Fruit fly (Drosophila melanogaster) whole organism, adult: ENCODE measurements around the gene Atx2.

Source experiments
- CG11617 ChIP-seq: fragments of 200-800 bp; sonication (Bioruptor generic); optimal IDR thresholded peaks from 2 replicates; lab custom pipeline; 2017; ENCODE audit warnings: mild to moderate bottlenecking, missing biosample characterization, missing genetic modification reagents, missing genetic modification characterization
- CG12768 ChIP-seq: fragments of 200-800 bp; sonication (Bioruptor generic); optimal IDR thresholded peaks from 2 replicates; lab custom pipeline; 2017; ENCODE audit warnings: missing biosample characterization, missing genetic modification characterization, mild to moderate bottlenecking, moderate library complexity, missing genetic modification reagents
- CG14711 ChIP-seq: fragments of 200-800 bp; sonication (Bioruptor generic); optimal IDR thresholded peaks from 2 replicates; lab custom pipeline; 2018; ENCODE audit warnings: missing biosample characterization, mild to moderate bottlenecking, missing genetic modification characterization, moderate library complexity
- CG1620 ChIP-seq: fragments of 200-800 bp; sonication (Bioruptor generic); optimal IDR thresholded peaks from 2 replicates; lab custom pipeline; 2016; ENCODE audit warnings: missing biosample characterization, missing genetic modification characterization
- CG33017 ChIP-seq: fragments of 200-800 bp; sonication (Bioruptor generic); optimal IDR thresholded peaks from 2 replicates; lab custom pipeline; 2018; ENCODE audit warnings: missing biosample characterization, mild to moderate bottlenecking, missing genetic modification characterization, moderate library complexity
- CG5204 ChIP-seq: fragments of 200-800 bp; sonication (Bioruptor generic); optimal IDR thresholded peaks from 2 replicates; lab custom pipeline; 2016; ENCODE audit warnings: missing biosample characterization, missing genetic modification characterization
- CG7045 ChIP-seq: fragments of 200-800 bp; sonication (Bioruptor generic); optimal IDR thresholded peaks from 2 replicates; lab custom pipeline; 2017; ENCODE audit warnings: missing biosample characterization, mild to moderate bottlenecking, missing genetic modification characterization
- CG7101 ChIP-seq: fragments of 200-800 bp; sonication (Bioruptor generic); optimal IDR thresholded peaks from 2 replicates; lab custom pipeline; 2018; ENCODE audit warnings: missing biosample characterization, mild to moderate bottlenecking, missing genetic modification characterization, moderate library complexity
- Clk ChIP-seq: fragments of 200-800 bp; sonication (Bioruptor generic); optimal IDR thresholded peaks from 2 replicates; lab custom pipeline; 2017; ENCODE audit warnings: missing biosample characterization, missing genetic modification characterization
- Crg-1 ChIP-seq: fragments of 200-800 bp; sonication (Bioruptor generic); optimal IDR thresholded peaks from 2 replicates; lab custom pipeline; 2016; ENCODE audit warnings: missing biosample characterization, missing genetic modification characterization
- Hr96 ChIP-seq: fragments of 200-800 bp; sonication (Bioruptor generic); optimal IDR thresholded peaks from 2 replicates; lab custom pipeline; 2016; ENCODE audit warnings: missing biosample characterization, missing genetic modification characterization
- Mnt ChIP-seq: fragments of 200-800 bp; sonication (Bioruptor generic); optimal IDR thresholded peaks from 2 replicates; lab custom pipeline; 2016; ENCODE audit warnings: missing biosample characterization, mild to moderate bottlenecking, missing genetic modification characterization
- bab1 ChIP-seq: fragments of 200-800 bp; sonication (Bioruptor generic); optimal IDR thresholded peaks from 3 replicates; lab custom pipeline; 2019; ENCODE audit warnings: missing biosample characterization, mild to moderate bottlenecking, missing genetic modification characterization, moderate library complexity
- cic ChIP-seq: fragments of 200-800 bp; sonication (Bioruptor generic); optimal IDR thresholded peaks from 2 replicates; lab custom pipeline; 2017; ENCODE audit warnings: missing biosample characterization, mild to moderate bottlenecking, missing genetic modification characterization, moderate library complexity
- cnc ChIP-seq, 2 experiments: fragments of >200 bp; optimal IDR thresholded peaks; 2 replicates each; lab custom pipeline; 2017
- kay ChIP-seq: fragments of 200-800 bp; sonication (Bioruptor generic); peaks from one replicate; lab custom pipeline; 2016; ENCODE audit warnings: missing biosample characterization, missing genetic modification characterization, borderline replicate concordance
- ovo ChIP-seq: fragments of 200-800 bp; sonication (Bioruptor generic); optimal IDR thresholded peaks from 2 replicates; lab custom pipeline; 2016; ENCODE audit warnings: missing biosample characterization, missing genetic modification characterization
- pad ChIP-seq: fragments of 200-800 bp; sonication (Bioruptor generic); optimal IDR thresholded peaks from 3 replicates; lab custom pipeline; 2017; ENCODE audit warnings: missing biosample characterization, missing genetic modification characterization, mild to moderate bottlenecking, moderate library complexity, missing genetic modification reagents
- tj ChIP-seq: fragments of 200-800 bp; sonication (Bioruptor generic); optimal IDR thresholded peaks from 3 replicates; lab custom pipeline; 2017; ENCODE audit warnings: missing biosample characterization, mild to moderate bottlenecking, missing genetic modification characterization, moderate library complexity
- toe ChIP-seq: fragments of 200-800 bp; sonication (Bioruptor generic); optimal IDR thresholded peaks from 2 replicates; lab custom pipeline; 2016; ENCODE audit warnings: missing biosample characterization, missing genetic modification characterization

Atx2 gene

dm6 chr3R:15393206-15393805 is 14.9 kb upstream of the Atx2 start:
- TF ChIP-seq kay (no peak), bab1 (GFP tag; lab: Kevin White, UChicago) (no peak)

dm6 chr3R:15402654-15403053 is 5.6 kb upstream of the Atx2 start:
- TF ChIP-seq Clk (GFP tag; lab: Kevin White, UChicago) (peak; percentile 46), CG7101 (tag; lab: Kevin White, UChicago) (peak; percentile 53), pad (peak; percentile 51), CG1620 (GFP tag; lab: Kevin White, UChicago) (no peak), Hr96 (GFP tag; lab: Kevin White, UChicago) (no peak), kay (peak; percentile 83), bab1 (GFP tag; lab: Kevin White, UChicago) (no peak), toe (GFP tag; lab: Kevin White, UChicago) (peak; percentile 65), CG5204 (GFP tag; lab: Kevin White, UChicago) (peak; percentile 26), CG33017 (tag; lab: Kevin White, UChicago) (peak; percentile 38), cic (GFP tag; lab: Kevin White, UChicago) (peak; percentile 82), Mnt (GFP tag; lab: Kevin White, UChicago) (peak; percentile 1), CG11617 (GFP tag; lab: Kevin White, UChicago) (peak; percentile 14), cnc (optimal IDR thresholded peaks at IDR 0.05; lab: Kevin White, UChicago) (no peak), CG7045 (GFP tag; lab: Kevin White, UChicago) (peak; percentile 85), tj (GFP tag; lab: Kevin White, UChicago) (no peak), CG14711 (tag; lab: Kevin White, UChicago) (peak; percentile 41), ovo (GFP tag; lab: Kevin White, UChicago) (peak; percentile 2), Crg-1 (GFP tag; lab: Kevin White, UChicago) (no peak), CG12768 (GFP tag; lab: Kevin White, UChicago) (peak; percentile 84)

dm6 chr3R:15406393-15406792 is 1.8 kb upstream of the Atx2 start:
- no peak for TF ChIP-seq CG7045 (GFP tag; lab: Kevin White, UChicago)
- TF ChIP-seq CG33017 (tag; lab: Kevin White, UChicago), result no peak
- TF ChIP-seq ovo (GFP tag; lab: Kevin White, UChicago), result no peak
- TF ChIP-seq cnc (optimal IDR thresholded peaks at IDR 0.05; lab: Kevin White, UChicago), result no peak
- no peak for TF ChIP-seq kay
- TF ChIP-seq CG1620 (GFP tag; lab: Kevin White, UChicago), result no peak

- TF ChIP-seq CG12768 (GFP tag; lab: Kevin White, UChicago) (peak; percentile 69), kay (no peak), Crg-1 (GFP tag; lab: Kevin White, UChicago) (no peak), CG14711 (tag; lab: Kevin White, UChicago) (no peak), CG5204 (GFP tag; lab: Kevin White, UChicago) (no peak), CG7101 (tag; lab: Kevin White, UChicago) (no peak), cic (GFP tag; lab: Kevin White, UChicago) (peak; percentile 8), toe (GFP tag; lab: Kevin White, UChicago) (no peak), tj (GFP tag; lab: Kevin White, UChicago) (no peak), Mnt (GFP tag; lab: Kevin White, UChicago) (no peak), Hr96 (GFP tag; lab: Kevin White, UChicago) (no peak)
These were observed 1.2 kb upstream of the Atx2 start, which contains the start of gene CG6125 for dm6 chr3R:15407020-15407501. Gene CG6125 (minus strand): TSS chr3R:15407070.

dm6 chr3R:15409110-15409771 is 1.0 kb downstream of the Atx2 start:
- no peak for TF ChIP-seq toe (GFP tag; lab: Kevin White, UChicago)
- TF ChIP-seq CG33017 (tag; lab: Kevin White, UChicago), result no peak
- TF ChIP-seq Clk (GFP tag; lab: Kevin White, UChicago), result no peak
- TF ChIP-seq Crg-1 (GFP tag; lab: Kevin White, UChicago), result no peak
- TF ChIP-seq CG7045 (GFP tag; lab: Kevin White, UChicago), result no peak
- TF ChIP-seq CG14711 (tag; lab: Kevin White, UChicago), result no peak
- no peak for TF ChIP-seq CG7101 (tag; lab: Kevin White, UChicago)
- no peak for TF ChIP-seq tj (GFP tag; lab: Kevin White, UChicago)
- TF ChIP-seq Mnt (GFP tag; lab: Kevin White, UChicago), result no peak
- no peak for TF ChIP-seq Hr96 (GFP tag; lab: Kevin White, UChicago)
- TF ChIP-seq bab1 (GFP tag; lab: Kevin White, UChicago), result no peak
- TF ChIP-seq cic (GFP tag; lab: Kevin White, UChicago), result no peak
- no peak for TF ChIP-seq CG12768 (GFP tag; lab: Kevin White, UChicago)
- TF ChIP-seq CG5204 (GFP tag; lab: Kevin White, UChicago), result no peak
- no peak for TF ChIP-seq kay
- TF ChIP-seq ovo (GFP tag; lab: Kevin White, UChicago), result no peak
- TF ChIP-seq CG11617 (GFP tag; lab: Kevin White, UChicago), result no peak
- TF ChIP-seq CG1620 (GFP tag; lab: Kevin White, UChicago), result no peak
- no peak for TF ChIP-seq cnc (optimal IDR thresholded peaks at IDR 0.05; lab: Kevin White, UChicago)
- no peak for TF ChIP-seq pad
